Fruit fly (Drosophila melanogaster) whole organism, embryonic: ENCODE data around the gene Rab7.

ENCODE experiments used
- Ada2b ChIP-seq: fragments of 200-800 bp; sonication (Bioruptor generic); IDR thresholded peaks from 2 replicates; pipeline ENCODE4 v1.3.6; 2022; ENCODE audit warnings: missing biosample characterization, missing genetic modification characterization
- Antp ChIP-seq: fragments of 200-800 bp; sonication (Bioruptor generic); optimal IDR thresholded peaks from 3 replicates; lab custom pipeline; 2016; ENCODE audit warnings: missing biosample characterization, missing genetic modification characterization
- Atf6 ChIP-seq: fragments of 200-800 bp; sonication (Bioruptor generic); IDR thresholded peaks from 2 replicates; pipeline ENCODE4 v1.3.6; 2022; ENCODE audit warnings: missing biosample characterization, missing genetic modification characterization
- Awh ChIP-seq: fragments of 200-800 bp; sonication (Bioruptor generic); IDR thresholded peaks from 2 replicates; pipeline ENCODE4, ENCODE4 v1.3.6; 2022; ENCODE audit warnings: missing biosample characterization, missing genetic modification characterization
- CG10462 ChIP-seq: fragments of 200-800 bp; sonication (Bioruptor generic); optimal IDR thresholded peaks from 2 replicates; lab custom pipeline; 2016; ENCODE audit warnings: missing biosample characterization, missing genetic modification characterization
- CG10979 ChIP-seq: fragments of 200-800 bp; sonication (Bioruptor generic); optimal IDR thresholded peaks from 2 replicates; lab custom pipeline; 2018; ENCODE audit warnings: missing biosample characterization, mild to moderate bottlenecking, missing genetic modification characterization, moderate library complexity
- CG11093 ChIP-seq: fragments of 200-800 bp; sonication (Bioruptor generic); IDR thresholded peaks from 3 replicates; pipeline ENCODE4 v1.3.6; 2022; ENCODE audit warnings: missing biosample characterization, missing genetic modification characterization
- CG11456 ChIP-seq: fragments of 200-800 bp; sonication (Bioruptor generic); IDR thresholded peaks from 3 replicates; pipeline ENCODE4 v1.3.6; 2022; ENCODE audit warnings: missing biosample characterization, missing genetic modification characterization
- CG12071 ChIP-seq: fragments of 200-800 bp; sonication (Bioruptor generic); optimal IDR thresholded peaks from 3 replicates; lab custom pipeline; 2018; ENCODE audit warnings: missing biosample characterization, mild to moderate bottlenecking, missing genetic modification characterization
- CG12299 ChIP-seq: fragments of 200-800 bp; sonication (Bioruptor generic); optimal IDR thresholded peaks from 2 replicates; lab custom pipeline; 2018; ENCODE audit warnings: missing biosample characterization, mild to moderate bottlenecking, missing genetic modification characterization
- CG14050 ChIP-seq: fragments of 200-800 bp; sonication (Bioruptor generic); IDR thresholded peaks from 3 replicates; pipeline ENCODE4 v1.3.6; 2022; ENCODE audit warnings: missing biosample characterization, missing genetic modification characterization
- CG18476 ChIP-seq: fragments of 200-800 bp; sonication (Bioruptor generic); optimal IDR thresholded peaks from 2 replicates; lab custom pipeline; 2016; ENCODE audit warnings: missing biosample characterization, mild to moderate bottlenecking, missing genetic modification characterization
- CG2199 ChIP-seq: fragments of 200-800 bp; sonication (Bioruptor generic); IDR thresholded peaks from 3 replicates; pipeline ENCODE4 v1.3.6; 2022; ENCODE audit warnings: missing biosample characterization, missing genetic modification characterization
- CG2202 ChIP-seq: fragments of 200-800 bp; sonication (Bioruptor generic); optimal IDR thresholded peaks from 2 replicates; lab custom pipeline; 2018; ENCODE audit warnings: missing biosample characterization, mild to moderate bottlenecking, missing genetic modification characterization
- CG3163 ChIP-seq: fragments of 200-800 bp; sonication (Bioruptor generic); optimal IDR thresholded peaks from 3 replicates; lab custom pipeline; 2016; ENCODE audit warnings: missing biosample characterization, missing genetic modification characterization
- CG3407 ChIP-seq: fragments of 200-800 bp; sonication (Bioruptor generic); optimal IDR thresholded peaks from 2 replicates; lab custom pipeline; 2018; ENCODE audit warnings: missing biosample characterization, mild to moderate bottlenecking, missing genetic modification characterization
- CG34422 ChIP-seq: fragments of 200-800 bp; sonication (Bioruptor generic); IDR thresholded peaks from 3 replicates; pipeline ENCODE4 v1.3.6; 2022; ENCODE audit warnings: missing biosample characterization, missing genetic modification characterization
- CG6854 ChIP-seq: fragments of 200-800 bp; sonication (Bioruptor generic); optimal IDR thresholded peaks from 3 replicates; lab custom pipeline; 2017; ENCODE audit warnings: missing biosample characterization, mild to moderate bottlenecking, missing genetic modification characterization
- CG7372 ChIP-seq: fragments of 200-800 bp; sonication (Bioruptor generic); IDR thresholded peaks from 2 replicates; pipeline ENCODE4 v1.3.6; 2022; ENCODE audit warnings: missing biosample characterization, missing genetic modification characterization
- CG7928 ChIP-seq: fragments of 200-800 bp; sonication (Bioruptor generic); optimal IDR thresholded peaks from 2 replicates; lab custom pipeline; 2017; ENCODE audit warnings: missing biosample characterization, mild to moderate bottlenecking, missing genetic modification characterization
- CG7987 ChIP-seq: fragments of 200-800 bp; sonication (Bioruptor generic); optimal IDR thresholded peaks from 2 replicates; lab custom pipeline; 2018; ENCODE audit warnings: missing biosample characterization, mild to moderate bottlenecking, missing genetic modification characterization, moderate library complexity
- CG8924 ChIP-seq: fragments of 200-800 bp; optimal IDR thresholded peaks from 3 replicates; lab custom pipeline; 2019; ENCODE audit warnings: missing biosample characterization, mild to moderate bottlenecking, missing genetic modification characterization, moderate library complexity
- CG8944 ChIP-seq: fragments of 200-800 bp; sonication (Bioruptor generic); optimal IDR thresholded peaks from 3 replicates; lab custom pipeline; 2016; ENCODE audit warnings: missing biosample characterization, missing genetic modification characterization
- CG9932 ChIP-seq: fragments of 200-800 bp; sonication (Bioruptor generic); IDR thresholded peaks from 2 replicates; pipeline ENCODE4 v1.3.6; 2022; ENCODE audit warnings: missing biosample characterization, missing genetic modification characterization
- CHES-1-like ChIP-seq: fragments of 200-800 bp; sonication (Bioruptor generic); optimal IDR thresholded peaks from 2 replicates; lab custom pipeline; 2016; ENCODE audit warnings: missing biosample characterization, missing genetic modification characterization
- Doc2 ChIP-seq: fragments of 200-800 bp; sonication (Bioruptor generic); IDR thresholded peaks from 2 replicates; pipeline ENCODE4 v1.3.6; 2022; ENCODE audit warnings: missing biosample characterization, missing genetic modification characterization
- Drgx ChIP-seq: fragments of 200-800 bp; sonication (Bioruptor generic); IDR thresholded peaks from 2 replicates; pipeline ENCODE4 v1.3.6; 2022; ENCODE audit warnings: missing biosample characterization, missing genetic modification characterization
- E2f1 ChIP-seq: fragments of 200-800 bp; sonication (Bioruptor generic); IDR thresholded peaks from 2 replicates; pipeline ENCODE4 v1.3.6; 2022; ENCODE audit warnings: missing biosample characterization, missing genetic modification characterization
- Ets97D ChIP-seq: fragments of 200-800 bp; sonication (Bioruptor generic); optimal IDR thresholded peaks from 3 replicates; lab custom pipeline; 2016; ENCODE audit warnings: missing biosample characterization, missing genetic modification characterization
- Fer1 ChIP-seq: fragments of 200-800 bp; sonication (Bioruptor generic); optimal IDR thresholded peaks from 2 replicates; lab custom pipeline; 2017; ENCODE audit warnings: missing biosample characterization, mild to moderate bottlenecking, missing genetic modification characterization
- Hand ChIP-seq: fragments of 200-800 bp; sonication (Bioruptor generic); optimal IDR thresholded peaks from 2 replicates; lab custom pipeline; 2017; ENCODE audit warnings: mild to moderate bottlenecking, missing biosample characterization, missing genetic modification reagents, missing genetic modification characterization
- Hr51 ChIP-seq, 2 experiments: fragments of 200-800 bp; sonication (Bioruptor generic); optimal IDR thresholded peaks; 2 replicates in 1 of 2; 3 replicates in 1 of 2; lab custom pipeline; 2016 to 2018; ENCODE audit warnings: missing biosample characterization in 2 of 2, missing genetic modification characterization in 2 of 2, mild to moderate bottlenecking in 1 of 2, moderate library complexity in 1 of 2
- Mrtf ChIP-seq: fragments of 200-800 bp; sonication (Bioruptor generic); IDR thresholded peaks from 3 replicates; pipeline ENCODE4 v1.3.6; 2022; ENCODE audit warnings: missing biosample characterization, missing genetic modification characterization
- Oaz ChIP-seq: fragments of 200-800 bp; sonication (Bioruptor generic); IDR thresholded peaks from 2 replicates; pipeline ENCODE4 v1.3.6; 2022; ENCODE audit warnings: missing biosample characterization, missing genetic modification characterization
- Rfx ChIP-seq: fragments of 200-800 bp; sonication (Bioruptor generic); IDR thresholded peaks from 2 replicates; pipeline ENCODE4 v1.3.6; 2022; ENCODE audit warnings: missing biosample characterization, missing genetic modification characterization
- ab ChIP-seq: fragments of 200-800 bp; sonication (Bioruptor generic); optimal IDR thresholded peaks from 2 replicates; lab custom pipeline; 2016; ENCODE audit warnings: missing biosample characterization, missing genetic modification characterization
- abd-A ChIP-seq: fragments of 200-800 bp; sonication (Bioruptor generic); optimal IDR thresholded peaks from 3 replicates; lab custom pipeline; 2019; ENCODE audit warnings: missing biosample characterization, mild to moderate bottlenecking, missing genetic modification characterization, moderate library complexity
- cwo ChIP-seq: fragments of 200-800 bp; sonication (Bioruptor generic); optimal IDR thresholded peaks from 3 replicates; lab custom pipeline; 2017; ENCODE audit warnings: missing biosample characterization, missing genetic modification characterization, mild to moderate bottlenecking, moderate library complexity, missing genetic modification reagents
- fd64A ChIP-seq: fragments of 200-800 bp; sonication (Bioruptor generic); optimal IDR thresholded peaks from 3 replicates; lab custom pipeline; 2018; ENCODE audit warnings: missing biosample characterization, mild to moderate bottlenecking, missing genetic modification characterization
- fd96Cb ChIP-seq: fragments of 200-800 bp; sonication (Bioruptor generic); optimal IDR thresholded peaks from 2 replicates; lab custom pipeline; 2018; ENCODE audit warnings: missing biosample characterization, mild to moderate bottlenecking, missing genetic modification characterization, moderate library complexity
- jigr1 ChIP-seq: fragments of 200-800 bp; sonication (Bioruptor generic); IDR thresholded peaks from 3 replicates; pipeline ENCODE4 v1.3.6; 2022; ENCODE audit warnings: missing biosample characterization, missing genetic modification characterization
- lola ChIP-seq, 3 experiments: fragments of >200 bp in 2 of 3; fragments of 200-800 bp in 1 of 3; sonication (Bioruptor generic) in 1 of 3; optimal IDR thresholded peaks; 2 replicates each; lab custom pipeline; 2017 to 2019; ENCODE audit warnings: missing biosample characterization in 3 of 3, missing genetic modification characterization in 3 of 3, mild to moderate bottlenecking in 1 of 3, moderate library complexity in 1 of 3
- otp ChIP-seq: fragments of 200-800 bp; sonication (Bioruptor generic); IDR thresholded peaks from 3 replicates; pipeline ENCODE4, ENCODE4 v1.3.6; 2022; ENCODE audit warnings: missing biosample characterization, missing genetic modification characterization
- pum ChIP-seq: fragments of 200-800 bp; sonication (Bioruptor generic); optimal IDR thresholded peaks from 2 replicates; lab custom pipeline; 2016; ENCODE audit warnings: missing biosample characterization, missing genetic modification characterization
- scrt ChIP-seq: fragments of 200-800 bp; sonication (Bioruptor generic); optimal IDR thresholded peaks from 2 replicates; lab custom pipeline; 2018; ENCODE audit warnings: missing biosample characterization, mild to moderate bottlenecking, missing genetic modification characterization, moderate library complexity
- ssp ChIP-seq: fragments of 200-800 bp; sonication (Bioruptor generic); IDR thresholded peaks from 2 replicates; pipeline ENCODE4 v1.3.6; 2022; ENCODE audit warnings: missing biosample characterization, missing genetic modification characterization
- tap ChIP-seq: fragments of 200-800 bp; optimal IDR thresholded peaks from 3 replicates; lab custom pipeline; 2019; ENCODE audit warnings: missing biosample characterization, mild to moderate bottlenecking, missing genetic modification characterization, moderate library complexity
- ttk ChIP-seq: fragments of 200-800 bp; sonication (Bioruptor generic); IDR thresholded peaks from 2 replicates; pipeline ENCODE4 v2.1.2; 2022; ENCODE audit warnings: missing biosample characterization, missing genetic modification characterization
- usp ChIP-seq: fragments of >200 bp; optimal IDR thresholded peaks from 2 replicates; lab custom pipeline; 2017; ENCODE audit warnings: missing biosample characterization, missing genetic modification characterization

The Rab7 gene

dm6 chr3R:24037538-24038265 is 44.9 kb downstream of the Rab7 start, which contains the start of gene spas (continued):
- TF ChIP-seq jigr1 = no peak; the same call in 2 of the 3 replicates
- TF ChIP-seq CG2202 (tag; lab: Kevin White, UChicago) = peak; percentile 3
- no peak for TF ChIP-seq scrt (GFP tag; lab: Kevin White, UChicago)
- peak; percentile 58 for TF ChIP-seq CG8944 (GFP tag; lab: Kevin White, UChicago)
- TF ChIP-seq Fer1 (GFP tag; lab: Kevin White, UChicago) = no peak
- TF ChIP-seq Atf6 (GFP tag; lab: Robert Waterston, UW) = 0 out of 2 replicates have a peak, but pooled peaks have one; percentile 5
- TF ChIP-seq fd96Cb (tag; lab: Kevin White, UChicago) = peak; percentile 66
- TF ChIP-seq Doc2 (GFP tag; lab: Robert Waterston, UW) = no peak
- no peak for TF ChIP-seq ab (GFP tag; lab: Kevin White, UChicago)
- TF ChIP-seq CG6854 = no peak
- TF ChIP-seq Rfx = peak; percentile 83
- peak; percentile 49 for TF ChIP-seq CG7372 (GFP tag; lab: Robert Waterston, UW)
- no peak for TF ChIP-seq CG12299
- TF ChIP-seq CG7987 (GFP tag; lab: Kevin White, UChicago) = no peak
- TF ChIP-seq CHES-1-like = peak; percentile 77
- peak; percentile 41; the same call in 1 of the 2 replicates for TF ChIP-seq Ada2b (GFP tag; lab: Robert Waterston, UW)
- TF ChIP-seq CG10979 = peak; percentile 46
- peak in 1 of 3 experiments; percentile 70 for TF ChIP-seq lola (GFP tag; optimal IDR thresholded peaks at IDR 0.05; lab: Kevin White, UChicago)
- TF ChIP-seq CG8924 = peak; percentile 46
- TF ChIP-seq CG12071 (GFP tag; lab: Kevin White, UChicago) = no peak
- TF ChIP-seq CG3163 = peak; percentile 58
- peak in 1 of 2 experiments; percentile 59 for TF ChIP-seq Hr51 (GFP tag; optimal IDR thresholded peaks at IDR 0.05; lab: Kevin White, UChicago)
- TF ChIP-seq CG2199 = 0 out of 3 replicates have a peak, but pooled peaks have one; percentile 26
- no peak for TF ChIP-seq usp (GFP tag; lab: Kevin White, UChicago)
- TF ChIP-seq CG11456 (GFP tag; lab: Robert Waterston, UW) = peak; percentile 82
- no peak for TF ChIP-seq abd-A (tag; lab: Kevin White, UChicago)
- 0 out of 2 replicates have a peak, but pooled peaks have one; percentile 18 for TF ChIP-seq Drgx (GFP tag; lab: Robert Waterston, UW)
- TF ChIP-seq cwo (GFP tag; lab: Kevin White, UChicago) = no peak
- peak; percentile 82 for TF ChIP-seq CG34422
- peak; percentile 80 for TF ChIP-seq pum (GFP tag; lab: Kevin White, UChicago)
- TF ChIP-seq Awh = 0 out of 2 replicates have a peak, but pooled peaks have one; percentile 25
- peak; percentile 40; the same call in 2 of the 3 replicates for TF ChIP-seq CG14050
- peak; percentile 70 for TF ChIP-seq Antp (GFP tag; lab: Kevin White, UChicago)
- peak; percentile 69 for TF ChIP-seq ssp (GFP tag; lab: Robert Waterston, UW)
- peak; percentile 67 for TF ChIP-seq ttk (GFP tag; lab: Robert Waterston, UW)
- TF ChIP-seq CG7928 (GFP tag; lab: Kevin White, UChicago) = peak; percentile 90
- TF ChIP-seq fd64A = no peak
- TF ChIP-seq Mrtf (GFP tag; lab: Robert Waterston, UW) = peak; percentile 52; the same call in 1 of the 3 replicates
- TF ChIP-seq E2f1 (GFP tag; lab: Robert Waterston, UW) = peak; percentile 56
- peak; percentile 91 for TF ChIP-seq CG9932 (GFP tag; lab: Robert Waterston, UW)
- TF ChIP-seq CG11093 (GFP tag; lab: Robert Waterston, UW) = peak; percentile 55; the same call in 1 of the 3 replicates
- peak; percentile 46 for TF ChIP-seq CG3407 (GFP tag; lab: Kevin White, UChicago)
- peak; percentile 37 for TF ChIP-seq Oaz (GFP tag; lab: Robert Waterston, UW)
- TF ChIP-seq Ets97D (GFP tag; lab: Kevin White, UChicago) = peak; percentile 58
- no peak for TF ChIP-seq tap
- peak; percentile 15 for TF ChIP-seq CG10462
- 0 out of 3 replicates have a peak, but pooled peaks have one; percentile 23 for TF ChIP-seq otp
- no peak for TF ChIP-seq Hand (GFP tag; lab: Kevin White, UChicago)
- TF ChIP-seq CG18476 (GFP tag; lab: Kevin White, UChicago) = peak; percentile 43
